Fruit fly (Drosophila melanogaster): ENCODE measurements around the gene robl37BC.

Gene robl37BC

dm6 chr2L:19026491-19027197 is 16.0 kb downstream of the robl37BC start (continued):
- TF ChIP-seq Eip74EF (GFP tag; optimal IDR thresholded peaks at IDR 0.05) (peak in 1 of 2 experiments; percentile 28), CG2678 (tag; optimal IDR thresholded peaks at IDR 0.05) (peak; percentile 86), D19B (GFP tag; optimal IDR thresholded peaks at IDR 0.05) (peak; percentile 39), odd (GFP tag; optimal IDR thresholded peaks at IDR 0.05) (peak; percentile 35), lov (optimal IDR thresholded peaks at IDR 0.05) (no peak), lov (GFP tag; IDR thresholded peaks at IDR 0.05) (no peak), pnt (GFP tag; optimal IDR thresholded peaks at IDR 0.05) (no peak), CG17612 (GFP tag; IDR thresholded peaks at IDR 0.05) (no peak), NK7.1 (GFP tag; optimal IDR thresholded peaks at IDR 0.05) (no peak), ttk (GFP tag; IDR thresholded peaks at IDR 0.05) (no peak), jumu (GFP tag; optimal IDR thresholded peaks at IDR 0.05) (no peak), lmd (GFP tag; IDR thresholded peaks at IDR 0.05) (no peak; the same call in none of the 2 replicates), CG5180 (GFP tag; optimal IDR thresholded peaks at IDR 0.05) (peak; percentile 56), nerfin-2 (GFP tag; IDR thresholded peaks at IDR 0.05; ENCODE audit: partially characterized antibody) (no peak), gem (tag; optimal IDR thresholded peaks at IDR 0.05) (peak; percentile 72), pfk (GFP tag; optimal IDR thresholded peaks at IDR 0.05) (no peak), CG14710 (tag; optimal IDR thresholded peaks at IDR 0.05) (no peak), nerfin-1 (tag; optimal IDR thresholded peaks at IDR 0.05) (peak; percentile 14), Usf (GFP tag; optimal IDR thresholded peaks at IDR 0.05) (peak; percentile 6), usp (GFP tag; optimal IDR thresholded peaks at IDR 0.05) (no peak), Oli (tag; optimal IDR thresholded peaks at IDR 0.05) (peak; percentile 57), CG3847 (GFP tag; IDR thresholded peaks at IDR 0.05) (peak; percentile 27), CG15011 (GFP tag; optimal IDR thresholded peaks at IDR 0.05) (peak; percentile 46), D19A (tag; optimal IDR thresholded peaks at IDR 0.05) (peak; percentile 41), ranshi (GFP tag; IDR thresholded peaks at IDR 0.05) (peak; percentile 38; the same call in 1 of the 2 replicates), CG6272 (GFP tag; IDR thresholded peaks at IDR 0.05) (no peak), cato (GFP tag; optimal IDR thresholded peaks at IDR 0.05; ENCODE audit: borderline replicate concordance) (no peak), CG1832 (GFP tag; optimal IDR thresholded peaks at IDR 0.05) (no peak), CG6791 (GFP tag; IDR thresholded peaks at IDR 0.05; ENCODE audit: partially characterized antibody) (no peak), luna (GFP tag; optimal IDR thresholded peaks at IDR 0.05) (no peak), CG33213 (GFP tag; optimal IDR thresholded peaks at IDR 0.05) (no peak), seq (GFP tag; IDR thresholded peaks at IDR 0.05) (peak; percentile 51), Hmx (GFP tag; optimal IDR thresholded peaks at IDR 0.05) (no peak), Hr39 (optimal IDR thresholded peaks at IDR 0.05) (no peak), CG12659 (GFP tag; optimal IDR thresholded peaks at IDR 0.05) (peak; percentile 44), fu2 (GFP tag; optimal IDR thresholded peaks at IDR 0.05) (no peak), Atf6 (GFP tag; IDR thresholded peaks at IDR 0.05) (no peak), CG7786 (GFP tag; optimal IDR thresholded peaks at IDR 0.05) (no peak), Tbp (GFP tag; optimal IDR thresholded peaks at IDR 0.05) (no peak), HLH4C (GFP tag; IDR thresholded peaks at IDR 0.05; ENCODE audit: partially characterized antibody) (no peak), CG1602 (GFP tag; optimal IDR thresholded peaks at IDR 0.05) (no peak), bsh (GFP tag; optimal IDR thresholded peaks at IDR 0.05) (peak in 1 of 2 experiments; percentile 28), YL-1 (GFP tag; optimal IDR thresholded peaks at IDR 0.05) (no peak), CG6175 (GFP tag; IDR thresholded peaks at IDR 0.05) (no peak), fru (optimal IDR thresholded peaks at IDR 0.05) (no peak), CG15479 (GFP tag; optimal IDR thresholded peaks at IDR 0.05) (no peak), Atf-2 (GFP tag; optimal IDR thresholded peaks at IDR 0.05) (no peak), CG32767 (GFP tag; IDR thresholded peaks at IDR 0.05) (no peak), NC2β (GFP tag; optimal IDR thresholded peaks at IDR 0.05) (no peak), disco-r (GFP tag; optimal IDR thresholded peaks at IDR 0.05) (no peak), sqz (GFP tag; optimal IDR thresholded peaks at IDR 0.05) (no peak)

All from whole organism, embryonic.